Fruit fly (Drosophila melanogaster) whole organism: ENCODE results near the gene mRpL28.

Source experiments
- CG8478 ChIP-seq: fragments of >200 bp; optimal IDR thresholded peaks from 2 replicates; lab custom pipeline; 2018; ENCODE audit warnings: inconsistent platforms
- Dll ChIP-seq: fragments of >200 bp; optimal IDR thresholded peaks from 2 replicates; lab custom pipeline; 2017
- EcR ChIP-seq, 2 experiments: fragments of >200 bp; optimal IDR thresholded peaks; 2 replicates each; lab custom pipeline; 2017; ENCODE audit warnings: missing biosample characterization in 2 of 2, missing genetic modification characterization in 2 of 2, missing genetic modification reagents in 2 of 2
- pan ChIP-seq: fragments of >200 bp; optimal IDR thresholded peaks from 2 replicates; lab custom pipeline; 2017
- psq ChIP-seq: fragments of >200 bp; optimal IDR thresholded peaks from 2 replicates; lab custom pipeline; 2017
- usp ChIP-seq: fragments of >200 bp; optimal IDR thresholded peaks from 2 replicates; lab custom pipeline; 2017; ENCODE audit warnings: missing biosample characterization, missing genetic modification characterization, mixed read lengths

- no peak for TF ChIP-seq usp (GFP tag; lab: Kevin White, UChicago)
- TF ChIP-seq pan, result no peak
- TF ChIP-seq psq (lab: Kevin White, UChicago), result no peak
- TF ChIP-seq CG8478, result no peak
- TF ChIP-seq Dll (lab: Kevin White, UChicago), result no peak
- TF ChIP-seq EcR (GFP tag; optimal IDR thresholded peaks at IDR 0.05; lab: Kevin White, UChicago), result no peak
Measured at dm6 chr2L:4976988-4977551, 3.3 kb downstream of the mRpL28 start, which contains the start of the genes Gmd and CG3792.
